Fruit fly (Drosophila melanogaster): ENCODE measurements around the gene okr.

okr gene

dm6 chr2L:2972439-2972936 is 20.1 kb downstream of the okr start, which contains the start of the genes Rrp1 and gammaTub23C (continued):
- peak; percentile 70 for TF ChIP-seq CG18011 (GFP tag; optimal IDR thresholded peaks at IDR 0.05)
- TF ChIP-seq kah (GFP tag; optimal IDR thresholded peaks at IDR 0.05): peak; percentile 66
- peak; percentile 83 for TF ChIP-seq CG2116 (GFP tag; optimal IDR thresholded peaks at IDR 0.05)
- peak; percentile 16 for TF ChIP-seq en (GFP tag; optimal IDR thresholded peaks at IDR 0.05)
- TF ChIP-seq Neu2 (GFP tag; optimal IDR thresholded peaks at IDR 0.05; ENCODE audit: borderline replicate concordance): no peak
- TF ChIP-seq sqz (GFP tag; optimal IDR thresholded peaks at IDR 0.05): no peak
- TF ChIP-seq bsh (GFP tag; optimal IDR thresholded peaks at IDR 0.05): peak; percentile 71 to 83
- no peak for TF ChIP-seq Rx (GFP tag; IDR thresholded peaks at IDR 0.05)
- peak; percentile 89 for TF ChIP-seq dmrt99B (tag; optimal IDR thresholded peaks at IDR 0.05)
- no peak for TF ChIP-seq Doc3 (GFP tag; IDR thresholded peaks at IDR 0.05; ENCODE audit: partially characterized antibody)
- TF ChIP-seq HmgD (GFP tag; optimal IDR thresholded peaks at IDR 0.05): peak; percentile 6
- no peak for TF ChIP-seq Kr (GFP tag; optimal IDR thresholded peaks at IDR 0.05)
- TF ChIP-seq CG9215 (GFP tag; IDR thresholded peaks at IDR 0.05): peak; percentile 89
- TF ChIP-seq D19B (GFP tag; optimal IDR thresholded peaks at IDR 0.05): peak; percentile 82
- no peak for TF ChIP-seq sc (optimal IDR thresholded peaks at IDR 0.05)
- TF ChIP-seq sc (GFP tag; optimal IDR thresholded peaks at IDR 0.05): peak; percentile 92
- TF ChIP-seq CG13296 (GFP tag; optimal IDR thresholded peaks at IDR 0.05): peak; percentile 88
- peak; percentile 63 for TF ChIP-seq Side (GFP tag; optimal IDR thresholded peaks at IDR 0.05)
- peak; percentile 97 for TF ChIP-seq CG10267 (tag; optimal IDR thresholded peaks at IDR 0.05)
- peak; percentile 79 for TF ChIP-seq CG12299 (tag; optimal IDR thresholded peaks at IDR 0.05)
- peak; percentile 66 for TF ChIP-seq CG11247 (GFP tag; IDR thresholded peaks at IDR 0.05)
- TF ChIP-seq CG17912 (GFP tag; optimal IDR thresholded peaks at IDR 0.05): peak; percentile 37
- peak; percentile 53 for TF ChIP-seq Poxn (GFP tag; IDR thresholded peaks at IDR 0.05)
- no peak for TF ChIP-seq sima (GFP tag; optimal IDR thresholded peaks at IDR 0.05)
- peak; percentile 67 for TF ChIP-seq CG2889 (GFP tag; IDR thresholded peaks at IDR 0.05)
- peak; percentile 94 for TF ChIP-seq CG18619 (GFP tag; optimal IDR thresholded peaks at IDR 0.05)
- TF ChIP-seq gcm (GFP tag; optimal IDR thresholded peaks at IDR 0.05): peak; percentile 86
- TF ChIP-seq sisA (GFP tag; IDR thresholded peaks at IDR 0.05): peak; percentile 87
- TF ChIP-seq Dek (tag; optimal IDR thresholded peaks at IDR 0.05): peak; percentile 85
- peak; percentile 68 for TF ChIP-seq E2f2 (GFP tag; IDR thresholded peaks at IDR 0.05)
- TF ChIP-seq CG12744 (GFP tag; optimal IDR thresholded peaks at IDR 0.05): peak; percentile 48
- no peak for TF ChIP-seq CG6791 (GFP tag; IDR thresholded peaks at IDR 0.05; ENCODE audit: partially characterized antibody)
- TF ChIP-seq HmgZ (tag; optimal IDR thresholded peaks at IDR 0.05): peak; percentile 78
- TF ChIP-seq CG18262 (tag; optimal IDR thresholded peaks at IDR 0.05): peak; percentile 95
- peak; percentile 62 for TF ChIP-seq onecut (GFP tag; IDR thresholded peaks at IDR 0.05)
- TF ChIP-seq CG5953 (GFP tag; IDR thresholded peaks at IDR 0.05): peak; percentile 52
- peak; percentile 53; the same call in 1 of the 2 replicates for TF ChIP-seq Gsc (GFP tag; IDR thresholded peaks at IDR 0.05)
- TF ChIP-seq run (tag; optimal IDR thresholded peaks at IDR 0.05): peak; percentile 64
- TF ChIP-seq CG3726 (GFP tag; IDR thresholded peaks at IDR 0.05): peak; percentile 74; the same call in 2 of the 3 replicates
- TF ChIP-seq al (GFP tag; IDR thresholded peaks at IDR 0.05): peak; percentile 87

DNA sequence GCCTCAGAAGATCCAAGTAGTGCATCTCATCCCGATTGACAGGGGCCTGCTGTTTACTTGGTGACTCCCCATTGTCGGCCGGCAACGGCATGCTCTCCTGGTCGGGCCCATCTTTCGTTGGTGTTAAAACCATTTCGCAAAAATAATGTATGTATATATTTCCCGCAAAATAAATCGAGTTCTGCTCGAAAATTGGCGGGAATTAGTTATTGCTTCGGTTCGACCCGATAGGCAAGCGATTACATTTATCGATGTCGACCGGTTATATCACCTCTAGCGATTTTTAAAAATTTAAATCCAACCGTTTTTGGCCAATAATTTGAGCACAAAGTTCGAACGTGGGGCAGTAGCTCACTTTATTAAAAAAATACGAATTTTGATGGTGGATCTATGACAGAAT is 23.1 kb downstream of the okr start, which contains the start of gene Ts:
Gene Ts, minus strand, starts transcription at position 201 of the 400 bp plus-strand sequence.
- TF ChIP-seq shn (GFP tag; optimal IDR thresholded peaks at IDR 0.05) (no peak), ttk (GFP tag; IDR thresholded peaks at IDR 0.05) (no peak), zfh1 (GFP tag; IDR thresholded peaks at IDR 0.05) (no peak), chm (GFP tag; IDR thresholded peaks at IDR 0.05) (no peak), mld (GFP tag; IDR thresholded peaks at IDR 0.05; ENCODE audit: partially characterized antibody) (0 out of 3 replicates have a peak, but pooled peaks have one; percentile 46), CG2712 (tag; optimal IDR thresholded peaks at IDR 0.05) (peak; percentile 6), CG10462 (GFP tag; optimal IDR thresholded peaks at IDR 0.05) (no peak), dmrt11E (tag; optimal IDR thresholded peaks at IDR 0.05) (no peak), Rfx (GFP tag; IDR thresholded peaks at IDR 0.05) (no peak), Nf-YB (GFP tag; optimal IDR thresholded peaks at IDR 0.05) (no peak), Stat92E (GFP tag; optimal IDR thresholded peaks at IDR 0.05) (no peak), CG6813 (GFP tag; optimal IDR thresholded peaks at IDR 0.05) (no peak), CG10267 (tag; optimal IDR thresholded peaks at IDR 0.05) (peak; percentile 54), seq (GFP tag; IDR thresholded peaks at IDR 0.05) (no peak)
